Fruit fly (Drosophila melanogaster) whole organism, prepupa: ENCODE measurements around the gene CG5776.

Experiments
- CG10631 ChIP-seq: fragments of 200-800 bp; sonication (Bioruptor generic); optimal IDR thresholded peaks from 2 replicates; lab custom pipeline; 2016; ENCODE audit warnings: missing biosample characterization, missing genetic modification characterization
- CG10669 ChIP-seq: fragments of 200-800 bp; sonication (Bioruptor generic); optimal IDR thresholded peaks from 3 replicates; lab custom pipeline; 2018; ENCODE audit warnings: missing biosample characterization, mild to moderate bottlenecking, missing genetic modification characterization, moderate library complexity
- CG11762 ChIP-seq: fragments of 200-800 bp; sonication (Bioruptor generic); optimal IDR thresholded peaks from 3 replicates; lab custom pipeline; 2016; ENCODE audit warnings: missing biosample characterization, missing genetic modification characterization; ENCODE audit not compliant: insufficient read depth
- CG11902 ChIP-seq: fragments of 200-800 bp; sonication (Bioruptor generic); optimal IDR thresholded peaks from 3 replicates; lab custom pipeline; 2016; ENCODE audit warnings: missing biosample characterization, missing genetic modification characterization
- CG15336 ChIP-seq: fragments of 200-800 bp; sonication (Bioruptor generic); IDR thresholded peaks from 2 replicates; pipeline ENCODE4 v1.3.6; 2022; ENCODE audit warnings: missing biosample characterization, missing genetic modification characterization
- CG3032 ChIP-seq: fragments of 200-800 bp; optimal IDR thresholded peaks from 2 replicates; lab custom pipeline; 2019; ENCODE audit warnings: missing biosample characterization, mild to moderate bottlenecking, missing genetic modification characterization, moderate library complexity
- CG31627 ChIP-seq: fragments of 200-800 bp; sonication (Bioruptor generic); optimal IDR thresholded peaks from 3 replicates; lab custom pipeline; 2016; ENCODE audit warnings: missing biosample characterization, missing genetic modification characterization
- CG32006 ChIP-seq: fragments of 200-800 bp; sonication (Bioruptor generic); optimal IDR thresholded peaks from 3 replicates; lab custom pipeline; 2017; ENCODE audit warnings: missing biosample characterization, mild to moderate bottlenecking, missing genetic modification characterization
- CG34406 ChIP-seq: fragments of 200-800 bp; sonication (Bioruptor generic); optimal IDR thresholded peaks from 3 replicates; lab custom pipeline; 2016; ENCODE audit warnings: missing biosample characterization, missing genetic modification characterization
- CG6163 ChIP-seq: fragments of 200-800 bp; sonication (Bioruptor generic); IDR thresholded peaks from 3 replicates; pipeline ENCODE4 v1.3.6; 2022; ENCODE audit warnings: missing biosample characterization, missing genetic modification characterization
- CG6808 ChIP-seq: fragments of 200-800 bp; sonication (Bioruptor generic); optimal IDR thresholded peaks from 3 replicates; lab custom pipeline; 2017; ENCODE audit warnings: missing biosample characterization, missing genetic modification characterization, mild to moderate bottlenecking, moderate library complexity, missing genetic modification reagents
- CG6854 ChIP-seq: fragments of 200-800 bp; sonication (Bioruptor generic); optimal IDR thresholded peaks from 2 replicates; lab custom pipeline; 2017; ENCODE audit warnings: missing biosample characterization, mild to moderate bottlenecking, missing genetic modification characterization
- CG7368 ChIP-seq: fragments of 200-800 bp; sonication (Bioruptor generic); optimal IDR thresholded peaks from 3 replicates; lab custom pipeline; 2016; ENCODE audit warnings: missing biosample characterization, missing genetic modification characterization
- CG8632 ChIP-seq: fragments of 200-800 bp; sonication (Bioruptor generic); optimal IDR thresholded peaks from 3 replicates; lab custom pipeline; 2016; ENCODE audit warnings: missing biosample characterization, missing genetic modification characterization
- Eip75B ChIP-seq: fragments of 200-800 bp; sonication (Bioruptor generic); optimal IDR thresholded peaks from 3 replicates; lab custom pipeline; 2016; ENCODE audit warnings: missing biosample characterization, missing genetic modification characterization
- Eip78C ChIP-seq: fragments of 200-800 bp; sonication (Bioruptor generic); peaks from one replicate; lab custom pipeline; 2016; ENCODE audit warnings: missing biosample characterization, missing genetic modification characterization
- Ets96B ChIP-seq: fragments of 200-800 bp; optimal IDR thresholded peaks from 2 replicates; lab custom pipeline; 2019; ENCODE audit warnings: missing biosample characterization, mild to moderate bottlenecking, missing genetic modification characterization, moderate library complexity
- Gug ChIP-seq: fragments of 200-800 bp; sonication (Bioruptor generic); IDR thresholded peaks from 2 replicates; pipeline ENCODE4 v1.3.6; 2022; ENCODE audit warnings: missing biosample characterization, missing genetic modification characterization
- Hr38 ChIP-seq: sonication (Bioruptor generic); optimal IDR thresholded peaks from 2 replicates; lab custom pipeline; 2016; ENCODE audit warnings: missing biosample characterization, missing genetic modification characterization
- Hr39 ChIP-seq: fragments of 200-800 bp; sonication (Bioruptor generic); optimal IDR thresholded peaks from 2 replicates; lab custom pipeline; 2016; ENCODE audit warnings: missing biosample characterization, missing genetic modification characterization
- Hr4 ChIP-seq: fragments of 200-800 bp; sonication (Bioruptor generic); optimal IDR thresholded peaks from 3 replicates; lab custom pipeline; 2016; ENCODE audit warnings: missing biosample characterization, missing genetic modification characterization
- Met ChIP-seq: fragments of 200-800 bp; sonication (Bioruptor generic); optimal IDR thresholded peaks from 3 replicates; lab custom pipeline; 2016; ENCODE audit warnings: missing biosample characterization, missing genetic modification characterization
- OdsH ChIP-seq: fragments of 200-800 bp; sonication (Bioruptor generic); optimal IDR thresholded peaks from 3 replicates; lab custom pipeline; 2016; ENCODE audit warnings: missing biosample characterization, missing genetic modification characterization
- Sox102F ChIP-seq: fragments of 200-800 bp; sonication (Bioruptor generic); optimal IDR thresholded peaks from 2 replicates; lab custom pipeline; 2016; ENCODE audit warnings: missing biosample characterization, mild to moderate bottlenecking, missing genetic modification characterization
- Sox15 ChIP-seq: fragments of 200-800 bp; sonication (Bioruptor generic); optimal IDR thresholded peaks from 3 replicates; lab custom pipeline; 2016; ENCODE audit warnings: missing biosample characterization, missing genetic modification characterization
- acj6 ChIP-seq: fragments of 200-800 bp; sonication (Bioruptor generic); optimal IDR thresholded peaks from 3 replicates; lab custom pipeline; 2016; ENCODE audit warnings: missing biosample characterization, missing genetic modification characterization
- cyc ChIP-seq: fragments of 200-800 bp; sonication (Bioruptor generic); optimal IDR thresholded peaks from 3 replicates; lab custom pipeline; 2016; ENCODE audit warnings: missing biosample characterization, missing genetic modification characterization
- dac ChIP-seq: fragments of 200-800 bp; sonication (Bioruptor generic); optimal IDR thresholded peaks from 2 replicates; lab custom pipeline; 2017; ENCODE audit warnings: missing biosample characterization, mild to moderate bottlenecking, missing genetic modification characterization
- dsx ChIP-seq: fragments of 200-800 bp; optimal IDR thresholded peaks from 3 replicates; lab custom pipeline; 2019; ENCODE audit warnings: missing biosample characterization, mild to moderate bottlenecking, missing genetic modification characterization, moderate library complexity; ENCODE audit not compliant: poor library complexity, severe bottlenecking
- eg ChIP-seq: fragments of 200-800 bp; sonication (Bioruptor generic); IDR thresholded peaks from 3 replicates; pipeline ENCODE4 v1.3.6; 2022; ENCODE audit warnings: missing biosample characterization, missing genetic modification characterization
- esn ChIP-seq: fragments of 200-800 bp; sonication (Bioruptor generic); optimal IDR thresholded peaks from 2 replicates; lab custom pipeline; 2016; ENCODE audit warnings: missing biosample characterization, mild to moderate bottlenecking, missing genetic modification characterization, moderate library complexity
- fd85E ChIP-seq: fragments of 200-800 bp; sonication (Bioruptor generic); optimal IDR thresholded peaks from 3 replicates; lab custom pipeline; 2016; ENCODE audit warnings: missing biosample characterization, missing genetic modification characterization
- fkh ChIP-seq: fragments of 200-800 bp; sonication (Bioruptor generic); optimal IDR thresholded peaks from 3 replicates; lab custom pipeline; 2017; ENCODE audit warnings: missing biosample characterization, mild to moderate bottlenecking, missing genetic modification characterization, moderate library complexity
- net ChIP-seq: fragments of 200-800 bp; sonication (Bioruptor generic); optimal IDR thresholded peaks from 3 replicates; lab custom pipeline; 2016; ENCODE audit warnings: missing biosample characterization, missing genetic modification characterization
- pdm3 ChIP-seq: fragments of 200-800 bp; sonication (Bioruptor generic); optimal IDR thresholded peaks from 3 replicates; lab custom pipeline; 2016; ENCODE audit warnings: missing biosample characterization, missing genetic modification characterization
- salr ChIP-seq, 2 experiments: fragments of 200-800 bp; sonication (Bioruptor generic); optimal IDR thresholded peaks; 3 replicates each; lab custom pipeline; 2016 to 2018; ENCODE audit warnings: missing biosample characterization in 2 of 2, missing genetic modification characterization in 2 of 2, mild to moderate bottlenecking in 1 of 2
- spab ChIP-seq: fragments of 200-800 bp; sonication (Bioruptor generic); optimal IDR thresholded peaks from 2 replicates; lab custom pipeline; 2017; ENCODE audit warnings: missing biosample characterization, mild to moderate bottlenecking, missing genetic modification characterization, missing genetic modification reagents
- svp ChIP-seq: fragments of 200-800 bp; sonication (Bioruptor generic); peaks from one replicate; lab custom pipeline; 2016; ENCODE audit warnings: missing biosample characterization, missing genetic modification characterization
- topi ChIP-seq: fragments of 200-800 bp; sonication (Bioruptor generic); optimal IDR thresholded peaks from 3 replicates; lab custom pipeline; 2016; ENCODE audit warnings: missing biosample characterization, missing genetic modification characterization
- vri ChIP-seq: fragments of 200-800 bp; sonication (Bioruptor generic); optimal IDR thresholded peaks from 3 replicates; lab custom pipeline; 2016; ENCODE audit warnings: missing biosample characterization, mild to moderate bottlenecking, missing genetic modification characterization

CG5776 gene

dm6 chr2L:12666002-12666576, 38.2 kb downstream of the CG5776 start:
- TF ChIP-seq topi = no peak
- no peak for TF ChIP-seq CG11762 (GFP tag; lab: Kevin White, UChicago)
- TF ChIP-seq CG31627 (GFP tag; lab: Kevin White, UChicago) = no peak
- no peak for TF ChIP-seq acj6 (GFP tag; lab: Kevin White, UChicago)
- no peak for TF ChIP-seq CG34406 (GFP tag; lab: Kevin White, UChicago)
- TF ChIP-seq CG6808 = no peak
- TF ChIP-seq dsx = no peak
- no peak for TF ChIP-seq cyc
- TF ChIP-seq vri = no peak

dm6 chr2L:12657337-12657736, 46.9 kb downstream of the CG5776 start:
- TF ChIP-seq net (GFP tag; lab: Kevin White, UChicago) (no peak), CG6163 (GFP tag; lab: Robert Waterston, UW) (no peak), CG10631 (no peak), CG10669 (no peak), CG34406 (GFP tag; lab: Kevin White, UChicago) (no peak), eg (GFP tag; lab: Robert Waterston, UW) (no peak), CG15336 (GFP tag; lab: Robert Waterston, UW) (no peak), spab (GFP tag; lab: Kevin White, UChicago) (no peak), Met (GFP tag; lab: Kevin White, UChicago) (no peak), Hr38 (GFP tag; lab: Kevin White, UChicago) (no peak), CG8632 (no peak), cyc (no peak), dac (GFP tag; lab: Kevin White, UChicago) (no peak), Sox102F (GFP tag; lab: Kevin White, UChicago) (no peak), Hr4 (GFP tag; lab: Kevin White, UChicago) (no peak), Gug (no peak), OdsH (GFP tag; lab: Kevin White, UChicago) (no peak), CG7368 (GFP tag; lab: Kevin White, UChicago) (no peak), CG11902 (GFP tag; lab: Kevin White, UChicago) (no peak), pdm3 (GFP tag; lab: Kevin White, UChicago) (no peak)

- TF ChIP-seq CG15336 (GFP tag; lab: Robert Waterston, UW) (no peak), fd85E (GFP tag; lab: Kevin White, UChicago) (no peak), CG11762 (GFP tag; lab: Kevin White, UChicago) (no peak), Hr39 (GFP tag; lab: Kevin White, UChicago) (no peak), CG3032 (tag; lab: Kevin White, UChicago) (no peak), CG7368 (GFP tag; lab: Kevin White, UChicago) (no peak), Eip78C (GFP tag; lab: Kevin White, UChicago) (no peak), Ets96B (tag; lab: Kevin White, UChicago) (no peak), Met (GFP tag; lab: Kevin White, UChicago) (no peak), CG11902 (GFP tag; lab: Kevin White, UChicago) (no peak), salr (GFP tag; optimal IDR thresholded peaks at IDR 0.05; lab: Kevin White, UChicago) (no peak), svp (GFP tag; lab: Kevin White, UChicago) (no peak), Sox15 (GFP tag; lab: Kevin White, UChicago) (no peak), pdm3 (GFP tag; lab: Kevin White, UChicago) (no peak), CG31627 (GFP tag; lab: Kevin White, UChicago) (no peak)
Observed at dm6 chr2L:12656865-12657264, 47.4 kb downstream of the CG5776 start, which contains the start of gene pdm2. TSS of gene pdm2 (plus strand) at chr2L:12657165.

dm6 chr2L:12655731-12656326, 48.4 kb downstream of the CG5776 start:
- TF ChIP-seq cyc (no peak), CG10631 (peak; percentile 14), Eip75B (GFP tag; lab: Kevin White, UChicago) (no peak), CG11902 (GFP tag; lab: Kevin White, UChicago) (no peak), dsx (peak; percentile 80), CG32006 (GFP tag; lab: Kevin White, UChicago) (peak; percentile 17), CG3032 (tag; lab: Kevin White, UChicago) (peak; percentile 22), Sox15 (GFP tag; lab: Kevin White, UChicago) (no peak), CG15336 (GFP tag; lab: Robert Waterston, UW) (peak; percentile 26; the same call in 1 of the 2 replicates), Ets96B (tag; lab: Kevin White, UChicago) (peak; percentile 37), CG6163 (GFP tag; lab: Robert Waterston, UW) (peak; percentile 27; the same call in 1 of the 3 replicates), fkh (GFP tag; lab: Kevin White, UChicago) (no peak), spab (GFP tag; lab: Kevin White, UChicago) (no peak), CG6854 (GFP tag; lab: Kevin White, UChicago) (peak; percentile 10), Eip78C (GFP tag; lab: Kevin White, UChicago) (peak; percentile 76), esn (GFP tag; lab: Kevin White, UChicago) (no peak)
